Fruit fly (Drosophila melanogaster): ENCODE results near the gene Teh3.

DNA sequence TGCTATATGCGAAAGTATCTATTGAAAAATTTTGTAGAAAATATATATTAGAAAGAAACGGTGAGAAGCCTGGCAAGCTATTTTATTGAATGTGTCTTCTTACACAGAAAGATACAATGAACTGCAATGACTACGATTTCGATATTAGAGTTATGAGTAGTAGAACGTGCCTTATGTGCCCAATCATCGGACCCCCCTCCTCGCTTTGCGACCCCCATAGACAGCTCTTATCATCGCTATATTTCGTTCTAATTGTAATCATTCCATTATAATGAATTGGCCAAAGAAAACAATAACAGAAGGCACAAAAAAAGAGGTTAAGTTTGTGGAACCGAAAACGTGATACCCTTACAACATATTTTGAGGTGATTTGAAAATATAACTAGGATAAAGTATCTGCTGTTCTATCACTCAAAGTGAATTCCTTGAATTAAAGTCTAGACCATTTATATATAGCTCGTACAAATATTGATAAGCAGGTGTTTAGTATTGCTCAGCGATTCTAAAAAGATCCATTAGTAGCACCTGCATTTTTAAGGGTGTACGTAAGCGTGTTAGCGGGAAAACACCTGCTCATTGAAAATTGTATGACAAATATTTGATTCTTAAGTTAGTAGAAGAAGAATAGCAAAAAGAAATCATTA, 48.4 kb upstream of the Teh3 start:
- no peak for TF ChIP-seq pan (optimal IDR thresholded peaks at IDR 0.05)
- no peak for TF ChIP-seq Mio (GFP tag; optimal IDR thresholded peaks at IDR 0.05)
- no peak for TF ChIP-seq Myc (optimal IDR thresholded peaks at IDR 0.05)
- TF ChIP-seq br (GFP tag; optimal IDR thresholded peaks at IDR 0.05): no peak
- TF ChIP-seq Hr78 (GFP tag; optimal IDR thresholded peaks at IDR 0.05): no peak
- TF ChIP-seq jim (GFP tag; optimal IDR thresholded peaks at IDR 0.05): no peak
- no peak for TF ChIP-seq foxo (GFP tag; optimal IDR thresholded peaks at IDR 0.05)

Data from whole organism, wandering third instar larva.